Worm (Caenorhabditis elegans): ENCODE measurements around the gene C01B10.3.

DNA sequence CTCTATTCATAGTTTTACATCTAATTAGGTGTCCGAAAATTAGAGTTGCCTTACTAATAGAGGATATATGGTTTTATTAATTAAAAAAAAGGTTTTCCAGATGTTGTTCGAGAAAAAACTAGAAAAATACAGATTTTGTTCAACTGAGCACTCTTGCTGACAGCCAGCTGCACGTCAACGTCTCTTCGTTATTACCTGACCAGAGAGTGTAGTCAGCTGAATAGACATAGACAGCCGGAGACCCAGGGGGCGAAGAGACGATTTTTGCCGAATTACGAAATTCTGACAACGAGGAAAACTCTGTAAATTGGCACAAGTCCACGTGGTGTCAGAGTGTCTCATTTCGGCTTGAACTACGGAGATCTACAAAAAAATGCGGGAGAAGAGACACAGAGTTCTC lies 2.5 kb downstream of the C01B10.3 start:
- no peak for TF ChIP-seq unc-62 (GFP tag; optimal IDR thresholded peaks at IDR 0.05)
- no peak for TF ChIP-seq snpc-4 (tag; optimal IDR thresholded peaks at IDR 0.05)
- no peak for TF ChIP-seq pha-4 (tag; optimal IDR thresholded peaks at IDR 0.05)
- TF ChIP-seq M03D4.4 (tag; optimal IDR thresholded peaks at IDR 0.05) = no peak
- no peak for TF ChIP-seq unc-39 (tag; optimal IDR thresholded peaks at IDR 0.05)
- no peak for TF ChIP-seq blmp-1 (tag; optimal IDR thresholded peaks at IDR 0.05)
- TF ChIP-seq lin-32 (GFP tag; optimal IDR thresholded peaks at IDR 0.05) = no peak
- TF ChIP-seq bed-3 (GFP tag; optimal IDR thresholded peaks at IDR 0.05) = no peak
- TF ChIP-seq nhr-28 (tag; optimal IDR thresholded peaks at IDR 0.05) = no peak
- TF ChIP-seq ztf-11 (tag; optimal IDR thresholded peaks at IDR 0.05) = no peak
- no peak for TF ChIP-seq elt-1 (tag; optimal IDR thresholded peaks at IDR 0.05; ENCODE audit: borderline replicate concordance, insufficient read depth)
